Fruit fly (Drosophila melanogaster): ENCODE results near the gene Mur29B.
A peak's percentile ranks its signal among the peaks of the same experiment; 100 is the strongest.

Gene Mur29B

DNA sequence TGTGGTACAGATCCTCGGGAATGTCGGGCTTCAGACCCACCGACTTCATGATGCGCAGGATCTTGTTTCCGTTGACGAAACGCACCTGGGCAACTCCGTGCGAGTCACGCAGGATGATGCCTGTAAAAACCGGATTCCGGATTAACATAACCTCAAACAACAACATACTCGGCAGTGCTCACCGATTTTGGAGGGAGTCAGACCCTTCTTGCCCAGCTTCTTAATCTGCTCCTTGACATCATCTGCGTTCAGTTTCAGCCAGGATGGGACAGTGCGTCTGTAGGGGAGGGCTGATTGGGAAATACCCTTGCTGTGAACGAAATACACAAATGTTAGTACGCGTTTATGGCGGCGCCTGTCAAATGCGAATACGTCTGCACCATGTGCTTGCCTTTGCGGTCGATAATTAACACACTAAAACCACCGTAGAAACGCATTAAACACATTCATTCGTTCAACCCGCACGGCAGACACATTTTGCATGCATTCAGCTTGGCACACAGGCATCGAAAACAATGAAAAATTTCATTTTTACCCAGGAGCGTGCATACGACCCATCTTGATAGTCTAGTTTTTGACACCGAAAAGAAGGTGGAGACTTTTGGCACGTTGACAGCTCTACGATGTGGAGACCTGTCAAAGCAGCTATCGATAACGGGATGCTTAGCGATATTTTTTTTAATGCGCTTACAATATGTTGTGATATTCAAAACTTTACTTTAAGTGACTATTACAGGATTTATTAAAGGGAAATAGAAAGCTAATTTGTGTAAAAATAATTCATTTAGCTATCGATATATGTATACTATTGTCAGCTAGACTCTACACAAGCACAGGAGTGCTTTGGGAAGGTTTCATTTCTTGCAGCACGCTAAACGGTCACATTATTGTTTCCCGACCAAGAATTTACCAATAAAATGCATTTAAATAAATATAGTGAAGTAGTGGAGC lies 12.3 kb downstream of the Mur29B start, which contains the start of the genes RpS13 and CSN8 (continued):
- TF ChIP-seq pros (GFP tag; optimal IDR thresholded peaks at IDR 0.05) (no peak), Pdp1 (GFP tag; optimal IDR thresholded peaks at IDR 0.05) (peak in 1 of 2 experiments; percentile 9), CG4707 (GFP tag; optimal IDR thresholded peaks at IDR 0.05) (no peak), CG17186 (GFP tag; optimal IDR thresholded peaks at IDR 0.05) (peak; percentile 65), CG30020 (tag; optimal IDR thresholded peaks at IDR 0.05) (peak; percentile 64), pzg (GFP tag; optimal IDR thresholded peaks at IDR 0.05) (peak; percentile 90), exex (tag; optimal IDR thresholded peaks at IDR 0.05) (peak; percentile 10), Fer3 (tag; optimal IDR thresholded peaks at IDR 0.05) (no peak), salm (tag; optimal IDR thresholded peaks at IDR 0.05) (peak; percentile 4), maf-S (GFP tag; optimal IDR thresholded peaks at IDR 0.05) (peak; percentile 22), sim (GFP tag; IDR thresholded peaks at IDR 0.05) (no peak), Oaz (GFP tag; IDR thresholded peaks at IDR 0.05) (no peak), CG6654 (GFP tag; optimal IDR thresholded peaks at IDR 0.05) (no peak), nerfin-2 (GFP tag; IDR thresholded peaks at IDR 0.05; ENCODE audit: partially characterized antibody) (peak; percentile 80), Fer1 (GFP tag; optimal IDR thresholded peaks at IDR 0.05) (peak; percentile 52), bbx (GFP tag; IDR thresholded peaks at IDR 0.05; ENCODE audit: partially characterized antibody) (peak; percentile 91), Trl (optimal IDR thresholded peaks at IDR 0.05) (no peak), Trl (GFP tag; optimal IDR thresholded peaks at IDR 0.05) (no peak), grn (GFP tag; optimal IDR thresholded peaks at IDR 0.05) (peak; percentile 26), Tbp (GFP tag; optimal IDR thresholded peaks at IDR 0.05) (no peak), Hand (GFP tag; optimal IDR thresholded peaks at IDR 0.05) (no peak), Usf (GFP tag; optimal IDR thresholded peaks at IDR 0.05) (no peak), CG31224 (GFP tag; IDR thresholded peaks at IDR 0.05) (no peak), CG34376 (GFP tag; optimal IDR thresholded peaks at IDR 0.05) (peak; percentile 68), grau (tag; optimal IDR thresholded peaks at IDR 0.05) (peak; percentile 7), CG17802 (tag; optimal IDR thresholded peaks at IDR 0.05) (no peak), disco-r (GFP tag; optimal IDR thresholded peaks at IDR 0.05) (no peak), Atf3 (GFP tag; optimal IDR thresholded peaks at IDR 0.05) (no peak), CG10431 (GFP tag; optimal IDR thresholded peaks at IDR 0.05) (no peak), fd64A (GFP tag; optimal IDR thresholded peaks at IDR 0.05) (no peak), lbe (GFP tag; optimal IDR thresholded peaks at IDR 0.05) (no peak), slbo (GFP tag; IDR thresholded peaks at IDR 0.05) (no peak), zfh1 (GFP tag; IDR thresholded peaks at IDR 0.05) (no peak), Dll (GFP tag; IDR thresholded peaks at IDR 0.05; ENCODE audit: partially characterized antibody) (peak; percentile 97), Sin3A (optimal IDR thresholded peaks at IDR 0.05) (peak; percentile 93), CG17361 (GFP tag; IDR thresholded peaks at IDR 0.05) (no peak), CG9797 (GFP tag; optimal IDR thresholded peaks at IDR 0.05) (peak; percentile 67), CoRest (tag; optimal IDR thresholded peaks at IDR 0.05) (peak; percentile 17), Med (GFP tag) (peak; percentile 61), tup (GFP tag; optimal IDR thresholded peaks at IDR 0.05) (no peak), CG11696 (GFP tag; IDR thresholded peaks at IDR 0.05) (no peak), CG11504 (tag; optimal IDR thresholded peaks at IDR 0.05) (peak; percentile 44), Ssrp (tag; optimal IDR thresholded peaks at IDR 0.05) (no peak), CG17568 (GFP tag; optimal IDR thresholded peaks at IDR 0.05) (peak; percentile 33), CG13894 (tag; optimal IDR thresholded peaks at IDR 0.05) (peak; percentile 47), Optix (GFP tag; IDR thresholded peaks at IDR 0.05) (no peak), HmgZ (tag; optimal IDR thresholded peaks at IDR 0.05) (peak; percentile 36), CG2678 (tag; optimal IDR thresholded peaks at IDR 0.05) (peak; percentile 26), Spps (tag; optimal IDR thresholded peaks at IDR 0.05) (no peak)
